Worm (Caenorhabditis elegans) whole organism, L4/young adult: ENCODE results near the gene B0001.2.

ENCODE experiments used
- W03F9.2 ChIP-seq: fragments of 150-350 bp; optimal IDR thresholded peaks from 2 replicates; lab custom pipeline; 2014; ENCODE audit warnings: missing biosample characterization, missing genetic modification characterization
- dao-5 ChIP-seq: sonication (generic microtip); optimal IDR thresholded peaks from 2 replicates; lab custom pipeline; 2016; ENCODE audit warnings: missing genotype, missing genetic modification characterization, moderate library complexity, missing compliant biosample characterization
- him-1 ChIP-seq: sonication (generic microtip); optimal IDR thresholded peaks from 2 replicates; lab custom pipeline; 2016; ENCODE audit warnings: missing genotype, missing genetic modification reagents, missing genetic modification characterization, missing compliant biosample characterization

DNA sequence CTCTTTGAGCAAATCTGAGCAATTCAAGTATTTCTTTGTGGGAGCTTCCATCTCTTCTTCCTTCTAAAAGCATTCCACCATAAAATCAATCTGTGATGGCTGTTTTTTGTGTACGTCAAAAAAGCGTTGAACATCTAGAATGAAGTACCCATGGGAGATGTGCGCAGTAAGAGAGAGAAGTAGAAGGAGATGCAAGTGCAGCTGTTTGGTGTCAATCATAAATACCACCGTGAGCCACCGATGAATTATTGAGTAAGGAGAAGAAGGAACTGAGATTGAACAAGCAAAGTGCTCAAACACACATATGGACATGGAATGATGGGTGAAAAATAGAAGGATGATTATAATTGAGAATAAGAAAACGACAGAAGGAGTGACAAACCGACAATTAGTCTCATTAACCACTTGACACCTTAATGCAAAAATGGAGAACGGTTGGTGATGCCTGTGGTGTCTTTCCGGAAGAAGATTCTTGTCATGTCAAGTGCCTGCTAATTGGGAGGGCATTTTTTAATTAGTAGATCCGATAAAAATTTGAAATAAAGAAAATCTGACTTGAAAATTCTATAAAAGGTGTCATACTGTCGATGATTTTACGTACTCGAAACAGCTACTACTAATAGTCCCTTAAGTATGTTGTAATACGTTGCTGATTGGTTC is 41.5 kb upstream of the B0001.2 start:
- TF ChIP-seq him-1 (no peak), W03F9.2 (no peak), dao-5 (no peak)
